Fruit fly (Drosophila melanogaster) whole organism, embryonic: ENCODE data around the gene ps.
A peak's percentile ranks its signal among the peaks of the same experiment; 100 is the strongest.

Experiments
- Atf-2 ChIP-seq: fragments of 200-800 bp; sonication (Bioruptor generic); optimal IDR thresholded peaks from 2 replicates; lab custom pipeline; 2016; ENCODE audit warnings: missing biosample characterization, missing genetic modification characterization
- Blimp-1 ChIP-seq: fragments of 200-800 bp; sonication (Bioruptor generic); optimal IDR thresholded peaks from 3 replicates; lab custom pipeline; 2018; ENCODE audit warnings: missing biosample characterization, missing genetic modification characterization, mild to moderate bottlenecking, moderate library complexity, missing genetic modification reagents
- CG10147 ChIP-seq: fragments of 200-800 bp; sonication (Bioruptor generic); optimal IDR thresholded peaks from 2 replicates; lab custom pipeline; 2019; ENCODE audit warnings: missing biosample characterization, mild to moderate bottlenecking, missing genetic modification characterization, moderate library complexity
- CG1233 ChIP-seq: fragments of 200-800 bp; sonication (Bioruptor generic); optimal IDR thresholded peaks from 4 replicates; lab custom pipeline; 2018; ENCODE audit warnings: missing biosample characterization, mild to moderate bottlenecking, missing genetic modification characterization
- CG13123 ChIP-seq: fragments of 200-800 bp; sonication (Bioruptor generic); optimal IDR thresholded peaks from 2 replicates; lab custom pipeline; 2016; ENCODE audit warnings: missing biosample characterization, missing genetic modification characterization
- CG15269 ChIP-seq: fragments of 200-800 bp; sonication (Bioruptor generic); optimal IDR thresholded peaks from 2 replicates; lab custom pipeline; 2018; ENCODE audit warnings: missing biosample characterization, mild to moderate bottlenecking, missing genetic modification characterization, moderate library complexity
- CG17328 ChIP-seq: fragments of 200-800 bp; sonication (Bioruptor generic); IDR thresholded peaks from 2 replicates; pipeline ENCODE4 v1.3.6; 2022; ENCODE audit warnings: missing biosample characterization, missing genetic modification characterization
- CG17912 ChIP-seq: fragments of 200-800 bp; sonication (Bioruptor generic); optimal IDR thresholded peaks from 2 replicates; lab custom pipeline; 2018; ENCODE audit warnings: missing biosample characterization, mild to moderate bottlenecking, missing genetic modification characterization
- CG3281 ChIP-seq: fragments of 200-800 bp; sonication (Bioruptor generic); optimal IDR thresholded peaks from 3 replicates; lab custom pipeline; 2017; ENCODE audit warnings: missing biosample characterization, mild to moderate bottlenecking, missing genetic modification characterization
- CG34376 ChIP-seq: fragments of 200-800 bp; sonication (Bioruptor generic); optimal IDR thresholded peaks from 2 replicates; lab custom pipeline; 2018; ENCODE audit warnings: missing biosample characterization, mild to moderate bottlenecking, missing genetic modification characterization
- CG4617 ChIP-seq: fragments of 200-800 bp; sonication (Bioruptor generic); optimal IDR thresholded peaks from 3 replicates; lab custom pipeline; 2016; ENCODE audit warnings: missing biosample characterization, missing genetic modification characterization, borderline replicate concordance
- CG4820 ChIP-seq: fragments of 200-800 bp; sonication (Bioruptor generic); optimal IDR thresholded peaks from 3 replicates; lab custom pipeline; 2016; ENCODE audit warnings: missing biosample characterization, missing genetic modification characterization
- CG5180 ChIP-seq: fragments of 200-800 bp; sonication (Bioruptor generic); optimal IDR thresholded peaks from 3 replicates; lab custom pipeline; 2017; ENCODE audit warnings: missing biosample characterization, missing genetic modification characterization, mild to moderate bottlenecking, moderate library complexity, missing genetic modification reagents
- CG6854 ChIP-seq: fragments of 200-800 bp; sonication (Bioruptor generic); optimal IDR thresholded peaks from 3 replicates; lab custom pipeline; 2017; ENCODE audit warnings: missing biosample characterization, mild to moderate bottlenecking, missing genetic modification characterization
- CG7839 ChIP-seq: fragments of 200-800 bp; sonication (Bioruptor generic); optimal IDR thresholded peaks from 3 replicates; lab custom pipeline; 2018; ENCODE audit warnings: missing biosample characterization, mild to moderate bottlenecking, missing genetic modification characterization, moderate library complexity
- CrebB ChIP-seq: fragments of 200-800 bp; sonication (Bioruptor generic); optimal IDR thresholded peaks from 3 replicates; lab custom pipeline; 2018; ENCODE audit warnings: missing biosample characterization, mild to moderate bottlenecking, missing genetic modification characterization
- Dad ChIP-seq: fragments of 200-800 bp; sonication (Bioruptor generic); optimal IDR thresholded peaks from 3 replicates; lab custom pipeline; 2016; ENCODE audit warnings: missing biosample characterization, missing genetic modification characterization
- Dek ChIP-seq: fragments of 200-800 bp; sonication (Bioruptor generic); optimal IDR thresholded peaks from 3 replicates; lab custom pipeline; 2019; ENCODE audit warnings: missing biosample characterization, mild to moderate bottlenecking, missing genetic modification characterization, moderate library complexity
- Hand ChIP-seq: fragments of 200-800 bp; sonication (Bioruptor generic); optimal IDR thresholded peaks from 2 replicates; lab custom pipeline; 2017; ENCODE audit warnings: mild to moderate bottlenecking, missing biosample characterization, missing genetic modification reagents, missing genetic modification characterization
- Hmx ChIP-seq: fragments of 200-800 bp; sonication (Bioruptor generic); optimal IDR thresholded peaks from 2 replicates; lab custom pipeline; 2016; ENCODE audit warnings: missing biosample characterization, missing genetic modification characterization
- Hr51 ChIP-seq, 2 experiments: fragments of 200-800 bp; sonication (Bioruptor generic); optimal IDR thresholded peaks; 2 replicates in 1 of 2; 3 replicates in 1 of 2; lab custom pipeline; 2016 to 2018; ENCODE audit warnings: missing biosample characterization in 2 of 2, missing genetic modification characterization in 2 of 2, mild to moderate bottlenecking in 1 of 2, moderate library complexity in 1 of 2
- Lhr ChIP-seq: fragments of 200-800 bp; sonication (Bioruptor generic); optimal IDR thresholded peaks from 3 replicates; lab custom pipeline; 2017; ENCODE audit warnings: mild to moderate bottlenecking, missing biosample characterization, missing genetic modification reagents, missing genetic modification characterization
- Max ChIP-seq: fragments of 200-800 bp; sonication (Bioruptor generic); optimal IDR thresholded peaks from 2 replicates; lab custom pipeline; 2016; ENCODE audit warnings: missing biosample characterization, mild to moderate bottlenecking, missing genetic modification characterization
- Mrtf ChIP-seq: fragments of 200-800 bp; sonication (Bioruptor generic); IDR thresholded peaks from 3 replicates; pipeline ENCODE4 v1.3.6; 2022; ENCODE audit warnings: missing biosample characterization, missing genetic modification characterization
- Neu2 ChIP-seq: fragments of 200-800 bp; sonication (Bioruptor generic); optimal IDR thresholded peaks from 3 replicates; lab custom pipeline; 2016; ENCODE audit warnings: missing biosample characterization, missing genetic modification characterization, borderline replicate concordance
- Optix ChIP-seq: fragments of 200-800 bp; sonication (Bioruptor generic); IDR thresholded peaks from 3 replicates; pipeline ENCODE4 v1.3.6; 2022; ENCODE audit warnings: missing biosample characterization, missing genetic modification characterization
- Pdp1 ChIP-seq, 2 experiments: fragments of 200-800 bp; sonication (Bioruptor generic); optimal IDR thresholded peaks; 3 replicates each; lab custom pipeline; 2016; ENCODE audit warnings: missing biosample characterization in 2 of 2, missing genetic modification characterization in 2 of 2, mild to moderate bottlenecking in 1 of 2, moderate library complexity in 1 of 2
- Six4 ChIP-seq: fragments of 200-800 bp; sonication (Bioruptor generic); optimal IDR thresholded peaks from 2 replicates; lab custom pipeline; 2016; ENCODE audit warnings: missing biosample characterization, missing genetic modification characterization
- Ssrp ChIP-seq: fragments of 200-800 bp; sonication (Bioruptor generic); optimal IDR thresholded peaks from 2 replicates; lab custom pipeline; 2018; ENCODE audit warnings: missing biosample characterization, mild to moderate bottlenecking, missing genetic modification characterization, moderate library complexity
- Taf1 ChIP-seq: fragments of 200-800 bp; sonication (Bioruptor generic); IDR thresholded peaks from 2 replicates; pipeline ENCODE4 v1.3.6; 2022; ENCODE audit warnings: missing biosample characterization, missing genetic modification characterization
- YL-1 ChIP-seq: fragments of 200-800 bp; sonication (Bioruptor generic); optimal IDR thresholded peaks from 3 replicates; lab custom pipeline; 2017; ENCODE audit warnings: missing biosample characterization, mild to moderate bottlenecking, missing genetic modification characterization
- br ChIP-seq: fragments of >200 bp; optimal IDR thresholded peaks from 2 replicates; lab custom pipeline; 2017
- btn ChIP-seq: fragments of 200-800 bp; sonication (Bioruptor generic); optimal IDR thresholded peaks from 2 replicates; lab custom pipeline; 2016; ENCODE audit warnings: missing biosample characterization, missing genetic modification characterization
- crc ChIP-seq: fragments of 200-800 bp; sonication (Bioruptor generic); optimal IDR thresholded peaks from 2 replicates; lab custom pipeline; 2016; ENCODE audit warnings: missing biosample characterization, missing genetic modification characterization
- cwo ChIP-seq: fragments of 200-800 bp; sonication (Bioruptor generic); optimal IDR thresholded peaks from 3 replicates; lab custom pipeline; 2017; ENCODE audit warnings: missing biosample characterization, missing genetic modification characterization, mild to moderate bottlenecking, moderate library complexity, missing genetic modification reagents
- ems ChIP-seq: fragments of 200-800 bp; sonication (Bioruptor generic); optimal IDR thresholded peaks from 3 replicates; lab custom pipeline; 2016; ENCODE audit warnings: missing biosample characterization, missing genetic modification characterization
- esg ChIP-seq: fragments of 200-800 bp; sonication (Bioruptor generic); conservative IDR thresholded peaks from 2 replicates; pipeline ENCODE4 v1.3.6; 2022; ENCODE audit warnings: missing biosample characterization, missing genetic modification characterization
- exex ChIP-seq: fragments of 200-800 bp; sonication (Bioruptor generic); optimal IDR thresholded peaks from 4 replicates; lab custom pipeline; 2018; ENCODE audit warnings: missing biosample characterization, mild to moderate bottlenecking, missing genetic modification characterization, moderate library complexity
- grau ChIP-seq: fragments of 200-800 bp; optimal IDR thresholded peaks from 3 replicates; lab custom pipeline; 2019; ENCODE audit warnings: missing biosample characterization, mild to moderate bottlenecking, missing genetic modification characterization, moderate library complexity
- pum ChIP-seq: fragments of 200-800 bp; sonication (Bioruptor generic); optimal IDR thresholded peaks from 2 replicates; lab custom pipeline; 2016; ENCODE audit warnings: missing biosample characterization, missing genetic modification characterization
- repo ChIP-seq: fragments of 200-800 bp; sonication (Bioruptor generic); optimal IDR thresholded peaks from 2 replicates; lab custom pipeline; 2016; ENCODE audit warnings: missing biosample characterization, missing genetic modification characterization
- slbo ChIP-seq: fragments of 200-800 bp; sonication (Bioruptor generic); IDR thresholded peaks from 2 replicates; pipeline ENCODE4 v1.3.6; 2022; ENCODE audit warnings: missing biosample characterization, missing genetic modification characterization
- tio ChIP-seq: fragments of 200-800 bp; sonication (Bioruptor generic); optimal IDR thresholded peaks from 2 replicates; lab custom pipeline; 2017; ENCODE audit warnings: missing biosample characterization, missing genetic modification characterization, inconsistent platforms
- tll ChIP-seq, 2 experiments: fragments of 200-800 bp in 1 of 2; fragments of >200 bp in 1 of 2; sonication (Bioruptor generic) in 1 of 2; optimal IDR thresholded peaks; 2 replicates each; lab custom pipeline; 2017 to 2019; ENCODE audit warnings: missing biosample characterization in 2 of 2, missing genetic modification characterization in 2 of 2, mild to moderate bottlenecking in 1 of 2, moderate library complexity in 1 of 2
- ttk ChIP-seq: fragments of 200-800 bp; sonication (Bioruptor generic); IDR thresholded peaks from 2 replicates; pipeline ENCODE4 v2.1.2; 2022; ENCODE audit warnings: missing biosample characterization, missing genetic modification characterization
- tx ChIP-seq: fragments of 200-800 bp; sonication (Bioruptor generic); optimal IDR thresholded peaks from 2 replicates; lab custom pipeline; 2016; ENCODE audit warnings: missing biosample characterization, missing genetic modification characterization
- wor ChIP-seq: fragments of 200-800 bp; sonication (Bioruptor generic); IDR thresholded peaks from 2 replicates; pipeline ENCODE4 v1.3.6; 2022; ENCODE audit warnings: missing biosample characterization, missing genetic modification characterization
- z ChIP-seq: fragments of 200-800 bp; sonication (Bioruptor generic); IDR thresholded peaks from 3 replicates; pipeline ENCODE4 v1.3.6; 2022; ENCODE audit warnings: missing biosample characterization, missing genetic modification characterization

The ps gene

dm6 chr3R:9430344-9431253 lies 12.9 kb downstream of the ps start (continued):
- TF ChIP-seq grau (tag; lab: Kevin White, UChicago) (peak; percentile 60), YL-1 (GFP tag; lab: Kevin White, UChicago) (no peak), z (no peak), Mrtf (GFP tag; lab: Robert Waterston, UW) (0 out of 3 replicates have a peak, but pooled peaks have one; percentile 31), Ssrp (tag; lab: Kevin White, UChicago) (no peak), Neu2 (GFP tag; lab: Kevin White, UChicago) (no peak), Dad (GFP tag; lab: Kevin White, UChicago) (no peak), Six4 (no peak), ttk (GFP tag; lab: Robert Waterston, UW) (no peak), tll (GFP tag; optimal IDR thresholded peaks at IDR 0.05; lab: Kevin White, UChicago) (no peak), Optix (GFP tag; lab: Robert Waterston, UW) (no peak), Hmx (no peak), CG17328 (no peak), Lhr (GFP tag; lab: Kevin White, UChicago) (no peak), CG3281 (peak; percentile 69), ems (GFP tag; lab: Kevin White, UChicago) (no peak), repo (GFP tag; lab: Kevin White, UChicago) (no peak), CG5180 (GFP tag; lab: Kevin White, UChicago) (no peak), btn (GFP tag; lab: Kevin White, UChicago) (no peak), CG7839 (tag; lab: Kevin White, UChicago) (peak; percentile 61), CG4617 (no peak), Hr51 (GFP tag; optimal IDR thresholded peaks at IDR 0.05; lab: Kevin White, UChicago) (peak in 1 of 2 experiments; percentile 60), tx (GFP tag; lab: Kevin White, UChicago) (peak; percentile 7), CG1233 (GFP tag; lab: Kevin White, UChicago) (peak; percentile 5), CG4820 (no peak), br (lab: Kevin White, UChicago) (no peak), Blimp-1 (no peak), CG6854 (GFP tag; lab: Kevin White, UChicago) (no peak), CG10147 (GFP tag; lab: Kevin White, UChicago) (no peak), Taf1 (GFP tag; lab: Robert Waterston, UW) (no peak), cwo (GFP tag; lab: Kevin White, UChicago) (peak; percentile 38), CrebB (no peak), CG13123 (GFP tag; lab: Kevin White, UChicago) (no peak), Max (GFP tag; lab: Kevin White, UChicago) (no peak), CG17912 (GFP tag; lab: Kevin White, UChicago) (no peak), tio (GFP tag; lab: Kevin White, UChicago) (no peak), CG15269 (tag; lab: Kevin White, UChicago) (peak; percentile 66), CG34376 (GFP tag; lab: Kevin White, UChicago) (no peak), pum (no peak), Dek (tag; lab: Kevin White, UChicago) (no peak), Pdp1 (GFP tag; optimal IDR thresholded peaks at IDR 0.05; lab: Kevin White, UChicago) (peak in 1 of 2 experiments; percentile 95), crc (GFP tag; lab: Kevin White, UChicago) (no peak), Atf-2 (GFP tag; lab: Kevin White, UChicago) (peak; percentile 6), wor (GFP tag; lab: Robert Waterston, UW) (no peak), slbo (GFP tag; lab: Robert Waterston, UW) (peak; percentile 48; the same call in 1 of the 2 replicates), Hand (GFP tag; lab: Kevin White, UChicago) (no peak), exex (tag; lab: Kevin White, UChicago) (no peak), esg (GFP tag; lab: Robert Waterston, UW) (peak; percentile 45; the same call in 1 of the 2 replicates)
